Fruit fly (Drosophila melanogaster) whole organism, wandering third instar larva: ENCODE data around the gene CG11178.

Experiments
- Dfd ChIP-seq: fragments of >200 bp; optimal IDR thresholded peaks from 2 replicates; lab custom pipeline; 2017; ENCODE audit warnings: missing biosample characterization, missing genetic modification characterization
- HLH106 ChIP-seq: fragments of 200-800 bp; optimal IDR thresholded peaks from 3 replicates; lab custom pipeline; 2019; ENCODE audit warnings: missing biosample characterization, mild to moderate bottlenecking, missing genetic modification characterization, moderate library complexity
- Hr78 ChIP-seq: fragments of >200 bp; optimal IDR thresholded peaks from 2 replicates; lab custom pipeline; 2017; ENCODE audit warnings: missing biosample characterization, missing genetic modification characterization
- Mio ChIP-seq: sonication (Bioruptor generic); optimal IDR thresholded peaks from 2 replicates; lab custom pipeline; 2016; ENCODE audit warnings: missing biosample characterization, missing genetic modification characterization
- Sp1 ChIP-seq: fragments of 200-800 bp; sonication (Bioruptor generic); optimal IDR thresholded peaks from 3 replicates; lab custom pipeline; 2019; ENCODE audit warnings: missing biosample characterization, mild to moderate bottlenecking, missing genetic modification characterization, moderate library complexity
- Vsx2 ChIP-seq: fragments of 200-300, 225-300 bp; sonication (Bioruptor generic); optimal IDR thresholded peaks from 2 replicates; lab custom pipeline; 2018; ENCODE audit warnings: missing biosample characterization, missing genetic modification characterization; ENCODE audit not compliant: partially characterized antibody
- usp ChIP-seq: fragments of >200 bp; optimal IDR thresholded peaks from 2 replicates; lab custom pipeline; 2017; ENCODE audit warnings: missing biosample characterization, missing genetic modification characterization

dm6 chrX:13648819-13649218 is 43.3 kb downstream of the CG11178 start:
- no peak for TF ChIP-seq Hr78
- TF ChIP-seq Sp1 (GFP tag; lab: Kevin White, UChicago): no peak
- no peak for TF ChIP-seq usp (GFP tag; lab: Kevin White, UChicago)
- TF ChIP-seq Mio (GFP tag; lab: Kevin White, UChicago): no peak
- TF ChIP-seq Dfd (GFP tag; lab: Kevin White, UChicago): no peak
- no peak for TF ChIP-seq HLH106 (tag; lab: Kevin White, UChicago)
- no peak for TF ChIP-seq Vsx2 (GFP tag; lab: Kevin White, UChicago)
